Fruit fly (Drosophila melanogaster): ENCODE results near the gene CG34266.

The CG34266 gene

DNA sequence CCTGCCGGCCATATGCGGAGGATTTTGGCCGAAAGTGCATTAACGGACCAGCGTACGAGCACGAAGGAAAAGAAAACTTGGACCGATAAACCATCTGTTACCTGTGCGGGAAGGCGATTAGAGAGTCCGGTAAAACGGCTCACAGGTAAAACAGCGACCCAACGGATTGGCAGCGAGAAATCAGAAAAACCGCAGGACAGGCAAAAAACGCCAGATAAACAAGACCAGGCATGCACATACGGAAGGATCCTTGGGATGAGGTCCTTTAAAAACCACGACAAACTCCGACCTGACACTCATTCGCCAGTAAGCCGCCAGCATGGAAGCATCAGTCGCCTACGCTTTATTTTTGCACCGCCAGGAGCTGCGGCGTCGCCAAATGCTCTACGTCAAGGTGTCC is at the start of gene CG34266:
Gene CG34266 (plus strand): TSS at position 301 of the 400 bp plus-strand sequence.
- TF ChIP-seq Sin3A (optimal IDR thresholded peaks at IDR 0.05): no peak
- no peak for TF ChIP-seq h (optimal IDR thresholded peaks at IDR 0.05)
- TF ChIP-seq insv (optimal IDR thresholded peaks at IDR 0.05): no peak
- TF ChIP-seq ttk (optimal IDR thresholded peaks at IDR 0.05): no peak
- TF ChIP-seq Myc (optimal IDR thresholded peaks at IDR 0.05): no peak
- TF ChIP-seq psq (optimal IDR thresholded peaks at IDR 0.05): no peak

DNA sequence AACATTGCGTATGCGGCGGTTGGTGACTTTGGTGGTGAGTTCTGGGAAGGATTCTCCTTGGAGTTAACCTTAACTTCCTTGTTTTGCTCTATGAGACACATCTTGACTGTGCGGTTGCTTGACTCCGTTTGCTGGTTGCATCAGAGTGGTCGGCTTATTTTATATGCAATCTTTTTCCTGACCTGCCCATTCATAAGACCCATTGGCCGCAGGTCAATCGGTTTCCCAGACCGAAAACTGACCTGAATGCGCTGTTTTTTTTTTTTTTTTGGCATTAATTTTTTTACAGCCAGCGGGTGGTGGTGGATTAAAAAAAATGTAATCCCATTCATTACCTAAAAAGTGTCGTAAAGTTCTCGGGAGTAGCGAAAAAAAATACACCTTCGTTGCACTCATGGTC is 42.9 kb upstream of the CG34266 start, which contains the start of gene CG13716:
Gene CG13716 (minus strand): TSS at position 101 of the 400 bp plus-strand sequence.
- TF ChIP-seq ttk (optimal IDR thresholded peaks at IDR 0.05) (no peak), insv (optimal IDR thresholded peaks at IDR 0.05) (no peak), Myc (optimal IDR thresholded peaks at IDR 0.05) (no peak)

DNA sequence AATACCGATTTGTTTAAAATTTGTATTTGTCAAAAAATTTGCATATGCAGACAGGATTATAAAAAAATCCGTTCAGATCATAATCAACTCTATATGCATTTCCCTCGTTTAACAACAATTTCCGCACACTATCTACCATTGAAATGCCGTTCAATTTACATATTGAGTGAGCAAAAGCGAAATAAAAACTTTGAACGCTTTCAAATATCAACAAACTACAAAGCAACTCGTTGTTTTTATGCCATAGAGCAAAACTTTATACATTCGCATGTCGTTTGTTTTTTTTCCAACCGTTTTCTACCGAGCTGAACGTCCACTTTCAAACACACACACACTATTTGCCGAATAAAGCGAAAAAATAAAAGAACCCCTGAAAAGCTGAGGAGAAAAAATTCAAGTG is 29.7 kb upstream of the CG34266 start, which contains the start of gene TTLL1B:
Gene TTLL1B (plus strand): TSS at position 301 of the 400 bp plus-strand sequence.
- TF ChIP-seq h (optimal IDR thresholded peaks at IDR 0.05): no peak
- no peak for TF ChIP-seq insv (optimal IDR thresholded peaks at IDR 0.05)
- TF ChIP-seq ttk (optimal IDR thresholded peaks at IDR 0.05): no peak
- TF ChIP-seq Sin3A (optimal IDR thresholded peaks at IDR 0.05): no peak
- no peak for TF ChIP-seq psq (optimal IDR thresholded peaks at IDR 0.05)
- no peak for TF ChIP-seq Myc (optimal IDR thresholded peaks at IDR 0.05)

DNA sequence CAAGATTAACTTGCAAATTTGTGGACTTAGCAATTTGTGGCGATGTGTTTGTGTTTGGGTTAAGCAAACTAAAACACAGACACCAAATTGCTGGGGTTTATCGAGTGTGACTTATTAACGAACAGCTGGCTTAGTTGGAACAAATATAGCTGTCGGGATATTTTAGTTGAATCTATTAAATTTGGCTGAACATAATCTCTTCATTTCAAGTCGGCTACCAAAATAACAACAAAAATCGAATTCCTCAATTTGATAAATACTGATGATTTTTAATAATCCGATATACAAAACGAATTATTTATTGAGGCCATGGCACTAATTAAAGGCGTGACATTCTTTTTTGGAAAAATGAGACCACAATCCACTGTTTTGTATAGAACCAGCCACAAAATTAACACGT is 10.3 kb upstream of the CG34266 start, which contains the start of gene CG32236:
Gene CG32236 (minus strand): TSS at position 101 of the 400 bp plus-strand sequence.
- TF ChIP-seq Sin3A (optimal IDR thresholded peaks at IDR 0.05): no peak
- no peak for TF ChIP-seq psq (optimal IDR thresholded peaks at IDR 0.05)
- TF ChIP-seq ttk (optimal IDR thresholded peaks at IDR 0.05): no peak
- TF ChIP-seq insv (optimal IDR thresholded peaks at IDR 0.05): no peak
- no peak for TF ChIP-seq h (optimal IDR thresholded peaks at IDR 0.05)
- no peak for TF ChIP-seq Myc (optimal IDR thresholded peaks at IDR 0.05)

DNA sequence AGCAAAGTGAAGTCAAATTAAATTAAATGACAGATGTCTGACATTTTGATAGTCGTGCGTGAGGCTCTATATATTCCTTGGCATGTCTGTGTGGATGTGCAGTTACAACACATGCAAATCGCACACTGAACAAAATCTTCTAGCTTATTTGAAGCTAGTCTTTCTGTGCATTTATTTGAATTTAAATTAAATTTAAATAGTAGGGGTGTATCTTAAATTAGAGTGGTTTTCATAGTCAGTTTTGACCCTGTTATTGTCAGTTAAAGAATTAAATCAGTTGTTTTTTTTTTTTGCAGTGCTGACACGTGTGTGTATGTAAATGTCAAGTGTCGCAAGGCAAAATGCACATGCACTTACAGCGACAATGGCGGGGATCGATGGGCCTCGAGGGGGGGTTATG is 1.4 kb downstream of the CG34266 start:
- TF ChIP-seq Sin3A (optimal IDR thresholded peaks at IDR 0.05): no peak
- TF ChIP-seq ttk (optimal IDR thresholded peaks at IDR 0.05): no peak
- no peak for TF ChIP-seq Myc (optimal IDR thresholded peaks at IDR 0.05)
- no peak for TF ChIP-seq psq (optimal IDR thresholded peaks at IDR 0.05)
- TF ChIP-seq insv (optimal IDR thresholded peaks at IDR 0.05): no peak
- TF ChIP-seq h (optimal IDR thresholded peaks at IDR 0.05): no peak

DNA sequence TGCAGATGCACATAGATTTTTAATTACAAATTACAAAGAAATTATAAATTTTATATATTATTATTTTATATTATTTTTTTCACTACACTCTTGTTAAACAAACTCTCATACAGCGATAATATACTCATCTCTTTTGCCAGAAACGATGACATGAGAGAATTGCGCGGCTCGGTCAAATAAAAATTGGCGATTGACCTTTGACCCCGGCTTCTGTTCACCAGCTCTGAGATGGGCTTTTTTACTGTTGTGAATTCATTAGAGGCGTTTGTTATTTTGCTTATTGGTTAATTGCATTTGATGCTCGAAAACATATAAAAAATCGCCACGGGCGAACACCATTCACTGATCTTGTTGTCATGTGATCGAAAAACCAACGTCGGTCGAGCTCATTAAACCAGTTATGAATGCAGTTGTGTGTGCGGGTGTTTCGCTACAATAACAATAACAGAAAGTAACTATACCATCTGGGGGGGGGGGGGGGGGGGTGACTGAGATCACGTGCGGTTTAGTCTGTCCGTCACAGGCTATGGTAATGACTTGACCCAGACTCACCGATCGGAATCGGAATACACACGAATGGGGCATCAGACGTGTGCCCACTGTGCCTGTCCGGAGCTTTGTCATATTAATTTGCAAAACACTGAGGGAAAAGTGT is 7.1 kb downstream of the CG34266 start:
- no peak for TF ChIP-seq insv (optimal IDR thresholded peaks at IDR 0.05)
- TF ChIP-seq Sin3A (optimal IDR thresholded peaks at IDR 0.05): no peak
- no peak for TF ChIP-seq psq (optimal IDR thresholded peaks at IDR 0.05)
- TF ChIP-seq Myc (optimal IDR thresholded peaks at IDR 0.05): no peak

DNA sequence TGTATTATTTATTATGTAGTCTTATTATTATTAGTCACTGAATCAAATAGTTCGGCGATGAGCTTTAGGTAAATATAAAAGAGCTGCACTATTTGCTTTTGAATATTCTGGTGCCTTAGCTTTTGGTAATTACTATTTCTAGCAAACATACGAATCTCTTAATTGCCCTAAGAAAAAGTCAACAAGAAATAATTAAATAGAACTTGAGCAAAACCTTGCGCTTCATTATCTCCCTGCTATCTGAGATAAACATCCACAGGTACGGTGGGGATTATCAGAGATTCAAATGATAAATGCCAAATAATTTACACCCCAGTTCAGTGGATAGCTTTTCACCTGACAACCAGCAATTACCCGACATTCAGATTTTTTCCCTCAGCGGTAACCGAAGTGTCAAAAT is 8.4 kb downstream of the CG34266 start:
- TF ChIP-seq psq (optimal IDR thresholded peaks at IDR 0.05) (no peak), ttk (optimal IDR thresholded peaks at IDR 0.05) (no peak), insv (optimal IDR thresholded peaks at IDR 0.05) (no peak), h (optimal IDR thresholded peaks at IDR 0.05) (no peak), Myc (optimal IDR thresholded peaks at IDR 0.05) (no peak), Sin3A (optimal IDR thresholded peaks at IDR 0.05) (no peak)

DNA sequence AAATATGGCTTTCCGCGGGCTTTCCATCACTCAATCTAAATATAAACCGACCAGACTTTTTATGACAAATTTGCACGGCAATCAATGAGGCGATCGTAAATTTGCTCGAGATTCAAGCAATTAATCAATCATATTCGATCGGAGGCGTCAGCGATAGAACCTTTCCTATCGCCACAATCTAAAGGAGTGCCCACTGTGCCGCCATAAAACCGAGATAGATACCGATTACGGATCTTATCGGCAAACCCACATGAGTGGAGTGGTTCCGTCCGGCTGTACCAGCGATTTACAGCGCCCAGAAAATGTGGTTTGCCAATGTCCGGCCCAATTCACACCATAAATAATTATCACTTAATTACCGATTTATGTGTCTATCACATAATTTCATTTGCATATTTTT is 9.0 kb downstream of the CG34266 start:
- TF ChIP-seq ttk (optimal IDR thresholded peaks at IDR 0.05): no peak
- TF ChIP-seq Sin3A (optimal IDR thresholded peaks at IDR 0.05): no peak
- no peak for TF ChIP-seq psq (optimal IDR thresholded peaks at IDR 0.05)
- TF ChIP-seq Myc (optimal IDR thresholded peaks at IDR 0.05): no peak
- TF ChIP-seq h (optimal IDR thresholded peaks at IDR 0.05): no peak
- no peak for TF ChIP-seq insv (optimal IDR thresholded peaks at IDR 0.05)

DNA sequence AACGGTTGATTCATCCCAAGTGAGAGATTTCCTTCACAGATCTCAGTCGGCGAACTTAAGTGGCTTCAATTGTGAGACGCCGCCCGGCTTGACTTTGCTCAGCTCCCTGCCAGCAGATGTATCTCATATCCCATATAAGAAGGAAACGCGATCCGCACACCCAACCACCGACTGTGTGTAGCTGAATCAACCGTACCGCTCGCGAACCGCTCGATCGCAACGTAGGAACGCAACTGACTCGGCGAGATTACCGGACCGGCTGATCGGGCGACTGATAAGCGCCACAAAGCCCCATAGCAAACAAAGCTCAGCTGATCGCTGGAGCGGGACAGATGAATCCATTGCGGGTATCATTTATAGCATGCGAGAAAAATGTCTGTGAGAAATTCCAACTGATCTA is 9.5 kb downstream of the CG34266 start, which contains the start of gene axo:
Gene axo (minus strand): TSS at position 185 of the 400 bp plus-strand sequence.
- no peak for TF ChIP-seq insv (optimal IDR thresholded peaks at IDR 0.05)
- no peak for TF ChIP-seq ttk (optimal IDR thresholded peaks at IDR 0.05)
- TF ChIP-seq psq (optimal IDR thresholded peaks at IDR 0.05): no peak
- TF ChIP-seq Sin3A (optimal IDR thresholded peaks at IDR 0.05): no peak
- no peak for TF ChIP-seq Myc (optimal IDR thresholded peaks at IDR 0.05)
- TF ChIP-seq h (optimal IDR thresholded peaks at IDR 0.05): no peak

DNA sequence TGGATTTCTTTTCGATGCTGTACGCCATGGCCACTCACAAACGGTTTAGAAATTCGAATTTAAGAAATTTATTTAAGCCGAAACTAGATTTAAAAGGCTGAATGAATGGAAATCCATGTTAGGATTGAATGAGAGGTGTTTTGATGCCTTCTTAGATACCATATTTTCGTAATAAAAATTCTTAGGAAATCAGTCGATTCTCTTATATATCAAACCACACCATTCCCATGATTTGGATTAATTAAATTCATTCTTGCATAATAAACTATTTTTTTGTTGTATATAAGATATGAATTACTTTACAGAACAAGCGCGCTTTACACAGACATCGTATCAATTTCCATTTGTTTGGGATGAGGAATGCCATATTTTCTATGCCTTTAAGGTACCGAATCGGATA is 11.0 kb downstream of the CG34266 start, which contains the start of gene CG7514:
Gene CG7514 (minus strand): TSS at position 101 of the 400 bp plus-strand sequence.
- TF ChIP-seq psq (optimal IDR thresholded peaks at IDR 0.05) (no peak), h (optimal IDR thresholded peaks at IDR 0.05) (no peak), insv (optimal IDR thresholded peaks at IDR 0.05) (no peak), ttk (optimal IDR thresholded peaks at IDR 0.05) (no peak), Myc (optimal IDR thresholded peaks at IDR 0.05) (no peak), Sin3A (optimal IDR thresholded peaks at IDR 0.05) (no peak)

DNA sequence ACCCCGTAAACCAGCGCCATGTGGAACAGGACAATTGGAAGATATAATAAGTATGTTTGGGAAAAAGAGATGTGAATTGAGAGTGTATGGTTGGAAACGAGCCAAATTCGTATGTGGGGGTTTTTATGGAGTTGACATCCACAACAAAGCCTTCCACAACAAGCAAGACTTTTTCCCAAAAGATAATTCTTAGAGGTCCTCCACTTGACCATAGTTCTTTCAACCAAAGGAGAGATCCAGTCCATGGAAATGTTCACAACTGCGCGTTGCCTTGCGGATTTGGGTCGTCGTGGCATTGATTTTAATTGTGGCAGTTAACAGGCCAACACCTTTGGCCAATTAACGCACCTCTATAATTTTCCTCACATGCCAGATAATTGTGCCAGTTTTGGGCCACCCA is 12.3 kb downstream of the CG34266 start, which contains the start of gene CG18418:
Gene CG18418 (minus strand): TSS at position 101 of the 400 bp plus-strand sequence.
- no peak for TF ChIP-seq ttk (optimal IDR thresholded peaks at IDR 0.05)
- TF ChIP-seq insv (optimal IDR thresholded peaks at IDR 0.05): no peak
- TF ChIP-seq psq (optimal IDR thresholded peaks at IDR 0.05): no peak
- TF ChIP-seq h (optimal IDR thresholded peaks at IDR 0.05): no peak
- no peak for TF ChIP-seq Sin3A (optimal IDR thresholded peaks at IDR 0.05)
- TF ChIP-seq Myc (optimal IDR thresholded peaks at IDR 0.05): no peak

DNA sequence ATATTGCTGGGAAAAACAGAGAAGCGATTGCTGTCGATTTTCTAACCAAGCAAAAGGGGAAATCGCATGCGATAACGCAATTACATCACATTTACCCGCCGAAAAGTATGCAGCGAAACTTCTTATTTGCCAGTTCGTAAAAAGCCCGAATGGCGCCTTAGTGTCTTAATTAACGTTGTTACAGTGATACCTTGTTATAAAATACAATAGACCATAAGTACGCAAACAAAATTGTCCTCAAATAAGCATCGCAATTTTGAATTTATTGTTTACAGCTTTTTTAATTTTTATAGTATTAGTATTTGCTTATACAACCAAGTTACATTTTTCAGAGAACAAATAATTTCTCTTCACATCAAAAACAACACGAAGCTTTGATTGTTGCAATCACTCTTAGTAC is 13.1 kb downstream of the CG34266 start:
- TF ChIP-seq ttk (optimal IDR thresholded peaks at IDR 0.05) (no peak), Myc (optimal IDR thresholded peaks at IDR 0.05) (no peak), h (optimal IDR thresholded peaks at IDR 0.05) (no peak), Sin3A (optimal IDR thresholded peaks at IDR 0.05) (no peak), psq (optimal IDR thresholded peaks at IDR 0.05) (no peak), insv (optimal IDR thresholded peaks at IDR 0.05) (no peak)

DNA sequence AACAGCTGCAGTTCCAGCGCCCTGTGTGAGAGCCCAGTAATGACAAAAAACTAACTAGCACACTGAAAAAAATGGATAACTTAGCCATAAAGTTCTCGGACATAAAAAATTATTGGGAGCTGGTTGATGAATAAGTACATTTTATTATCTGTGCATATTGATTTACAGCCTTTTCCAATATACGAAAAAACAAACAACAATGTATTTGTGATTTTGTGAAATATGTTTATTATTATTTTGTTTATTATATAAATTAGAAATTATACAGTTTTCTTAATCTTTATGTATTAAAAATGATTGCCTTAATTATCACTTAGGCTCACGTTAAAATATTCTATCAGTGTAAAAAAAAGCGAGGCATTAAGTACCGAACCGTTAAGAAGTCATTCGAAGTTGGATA is 14.1 kb downstream of the CG34266 start:
- TF ChIP-seq Sin3A (optimal IDR thresholded peaks at IDR 0.05): no peak
- TF ChIP-seq Myc (optimal IDR thresholded peaks at IDR 0.05): no peak
- TF ChIP-seq h (optimal IDR thresholded peaks at IDR 0.05): no peak
- no peak for TF ChIP-seq psq (optimal IDR thresholded peaks at IDR 0.05)
- TF ChIP-seq insv (optimal IDR thresholded peaks at IDR 0.05): no peak
- no peak for TF ChIP-seq ttk (optimal IDR thresholded peaks at IDR 0.05)

Measured in Kc167 (cell line).